Worm (Caenorhabditis elegans): ENCODE results near the gene srr-1.

Gene srr-1

ce11 chrV:13045017-13045416, 8.5 kb downstream of the srr-1 start:
- TF ChIP-seq ceh-13 (GFP tag; optimal IDR thresholded peaks at IDR 0.05), result no peak
- no peak for TF ChIP-seq tra-4 (tag; optimal IDR thresholded peaks at IDR 0.05)
- no peak for TF ChIP-seq tbx-11 (GFP tag; IDR thresholded peaks at IDR 0.05)
- no peak for TF ChIP-seq B0310.2 (tag; optimal IDR thresholded peaks at IDR 0.05)

ce11 chrV:13043832-13044521, 9.6 kb downstream of the srr-1 start:
- TF ChIP-seq scrt-1 (GFP tag; IDR thresholded peaks at IDR 0.05) (no peak), ama-1 (optimal IDR thresholded peaks at IDR 0.05) (no peak)

- TF ChIP-seq ets-7 (tag; optimal IDR thresholded peaks at IDR 0.05) (no peak), ceh-13 (GFP tag; optimal IDR thresholded peaks at IDR 0.05) (no peak), aly-1 (tag; optimal IDR thresholded peaks at IDR 0.05) (no peak), F13C5.2 (tag; optimal IDR thresholded peaks at IDR 0.05) (no peak), scrt-1 (GFP tag; IDR thresholded peaks at IDR 0.05) (no peak), flt-1 (GFP tag; IDR thresholded peaks at IDR 0.05) (no peak), sea-1 (GFP tag; conservative IDR thresholded peaks at IDR 0.05) (no peak), hmg-4 (GFP tag; optimal IDR thresholded peaks at IDR 0.05) (no peak), pes-1 (GFP tag; IDR thresholded peaks at IDR 0.05) (no peak), ceh-36 (tag; optimal IDR thresholded peaks at IDR 0.05) (no peak), tbx-37 (GFP tag; conservative IDR thresholded peaks at IDR 0.05) (no peak), ama-1 (optimal IDR thresholded peaks at IDR 0.05) (no peak)
These were observed 10.3 kb downstream of the srr-1 start, which contains the start of gene lap-2 for ce11 chrV:13043195-13043762. Gene lap-2, plus strand, starts transcription at chrV:13043712.

ce11 chrV:13041666-13042065, 11.9 kb downstream of the srr-1 start, which contains the start of gene scyl-1:
Gene scyl-1, minus strand, starts transcription at chrV:13041721.
- no peak for TF ChIP-seq sea-1 (GFP tag; conservative IDR thresholded peaks at IDR 0.05)
- TF ChIP-seq flt-1 (GFP tag; IDR thresholded peaks at IDR 0.05), result peak; percentile 31; the same call in 1 of the 2 replicates
- no peak for TF ChIP-seq tra-4 (tag; optimal IDR thresholded peaks at IDR 0.05)
- 0 out of 2 replicates have a peak, but pooled peaks have one; percentile 16 for TF ChIP-seq tbx-37 (GFP tag; conservative IDR thresholded peaks at IDR 0.05)
- TF ChIP-seq ceh-36 (tag; optimal IDR thresholded peaks at IDR 0.05), result no peak
- no peak for TF ChIP-seq pes-1 (GFP tag; IDR thresholded peaks at IDR 0.05)
- TF ChIP-seq F13C5.2 (tag; optimal IDR thresholded peaks at IDR 0.05), result peak; percentile 11

DNA sequence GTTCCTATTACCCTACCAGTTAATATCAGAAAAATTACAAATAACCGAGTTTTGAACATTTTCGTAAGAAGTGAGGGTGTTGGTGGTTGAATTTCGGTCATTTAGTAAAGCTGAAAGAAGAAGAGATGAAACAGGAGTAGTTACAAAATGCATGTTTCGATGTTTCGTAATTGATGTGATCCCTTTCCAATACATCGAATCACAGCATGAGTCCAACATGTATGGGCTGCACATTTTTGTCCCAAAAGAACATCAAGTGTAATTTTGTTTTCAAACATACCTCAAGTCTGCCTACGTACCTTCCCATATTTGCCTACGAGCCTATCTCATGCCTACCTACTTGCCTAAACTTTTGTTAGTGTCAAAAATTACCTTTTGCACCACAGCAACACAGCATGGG, 17.1 kb downstream of the srr-1 start, which contains the start of gene W07G4.2:
TSS of gene W07G4.2 (minus strand) at position 101 of the 400 bp plus-strand sequence.
- TF ChIP-seq F13C5.2 (tag; optimal IDR thresholded peaks at IDR 0.05), result no peak
- no peak for TF ChIP-seq scrt-1 (GFP tag; IDR thresholded peaks at IDR 0.05)

DNA sequence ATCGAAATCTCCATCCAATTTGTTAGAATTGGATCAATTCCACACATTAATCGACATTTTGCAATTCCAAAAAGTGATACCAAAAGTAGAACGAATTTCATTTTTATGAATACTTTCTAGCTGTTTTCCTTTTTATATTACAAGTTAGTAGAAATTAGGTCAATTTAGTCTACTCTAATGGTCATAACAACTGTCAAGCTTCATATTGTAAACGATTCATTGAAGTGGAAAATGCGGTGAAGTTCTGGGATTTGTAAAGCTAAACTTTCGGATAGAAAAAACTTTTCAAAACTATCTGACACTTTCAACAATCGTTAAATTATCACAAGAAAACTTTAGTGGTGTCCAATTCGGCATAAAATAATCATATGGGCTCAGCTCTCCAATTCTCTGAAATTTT, 18.9 kb downstream of the srr-1 start, which contains the start of gene W07G4.7:
TSS of gene W07G4.7 (minus strand) at position 101 of the 400 bp plus-strand sequence.
- TF ChIP-seq hmbx-1 (tag; optimal IDR thresholded peaks at IDR 0.05) (no peak), ets-7 (tag; optimal IDR thresholded peaks at IDR 0.05) (no peak), ama-1 (optimal IDR thresholded peaks at IDR 0.05) (no peak), ceh-36 (tag; optimal IDR thresholded peaks at IDR 0.05) (no peak), sea-1 (GFP tag; conservative IDR thresholded peaks at IDR 0.05) (no peak), B0310.2 (tag; optimal IDR thresholded peaks at IDR 0.05) (no peak)

DNA sequence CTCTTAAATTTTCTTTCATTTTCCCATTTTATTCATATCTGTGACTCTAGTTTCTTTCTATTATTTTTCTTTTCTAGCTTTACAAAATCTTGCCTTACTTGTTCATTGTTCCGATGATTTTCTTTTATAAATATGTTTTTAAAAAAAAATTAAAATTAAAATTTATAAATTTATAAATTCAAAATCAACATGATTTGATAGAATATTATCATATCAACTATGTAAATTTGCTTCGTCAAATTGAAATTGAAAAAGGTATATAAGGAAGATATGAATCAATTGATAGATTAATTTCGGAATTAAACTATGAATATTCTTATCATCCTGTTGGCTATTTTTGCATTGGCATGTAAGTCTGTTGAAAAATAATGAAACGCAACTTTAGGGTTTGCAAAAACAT, 20.3 kb downstream of the srr-1 start, which contains the start of gene W07G4.1:
TSS of gene W07G4.1 (plus strand) at position 301 of the 400 bp plus-strand sequence.
- TF ChIP-seq ceh-13 (GFP tag; optimal IDR thresholded peaks at IDR 0.05), result no peak
- TF ChIP-seq sea-1 (GFP tag; conservative IDR thresholded peaks at IDR 0.05), result no peak
- no peak for TF ChIP-seq tbx-11 (GFP tag; IDR thresholded peaks at IDR 0.05)
- no peak for TF ChIP-seq aly-1 (tag; optimal IDR thresholded peaks at IDR 0.05)
- no peak for TF ChIP-seq scrt-1 (GFP tag; IDR thresholded peaks at IDR 0.05)
- TF ChIP-seq ama-1 (optimal IDR thresholded peaks at IDR 0.05), result no peak
- no peak for TF ChIP-seq tra-4 (tag; optimal IDR thresholded peaks at IDR 0.05)
- TF ChIP-seq hmbx-1 (tag; optimal IDR thresholded peaks at IDR 0.05), result no peak
- TF ChIP-seq B0310.2 (tag; optimal IDR thresholded peaks at IDR 0.05), result no peak
- no peak for TF ChIP-seq ets-7 (tag; optimal IDR thresholded peaks at IDR 0.05)
- TF ChIP-seq tbx-37 (GFP tag; conservative IDR thresholded peaks at IDR 0.05), result no peak
- no peak for TF ChIP-seq flt-1 (GFP tag; IDR thresholded peaks at IDR 0.05)
- TF ChIP-seq hmg-4 (GFP tag; optimal IDR thresholded peaks at IDR 0.05), result no peak
- TF ChIP-seq pes-1 (GFP tag; IDR thresholded peaks at IDR 0.05), result no peak
- no peak for TF ChIP-seq F13C5.2 (tag; optimal IDR thresholded peaks at IDR 0.05)
- no peak for TF ChIP-seq hnd-1 (tag; optimal IDR thresholded peaks at IDR 0.05)

- TF ChIP-seq ceh-13 (GFP tag; optimal IDR thresholded peaks at IDR 0.05) (no peak), flt-1 (GFP tag; IDR thresholded peaks at IDR 0.05) (no peak), hmbx-1 (tag; optimal IDR thresholded peaks at IDR 0.05) (no peak), tbx-11 (GFP tag; IDR thresholded peaks at IDR 0.05) (no peak), tra-4 (tag; optimal IDR thresholded peaks at IDR 0.05) (no peak), F13C5.2 (tag; optimal IDR thresholded peaks at IDR 0.05) (no peak), hmg-4 (GFP tag; optimal IDR thresholded peaks at IDR 0.05) (no peak), pes-1 (GFP tag; IDR thresholded peaks at IDR 0.05) (no peak), ceh-36 (tag; optimal IDR thresholded peaks at IDR 0.05) (no peak), B0310.2 (tag; optimal IDR thresholded peaks at IDR 0.05) (no peak), aly-1 (tag; optimal IDR thresholded peaks at IDR 0.05) (no peak), tbx-37 (GFP tag; conservative IDR thresholded peaks at IDR 0.05) (no peak), ama-1 (optimal IDR thresholded peaks at IDR 0.05) (no peak)
These were observed 24.7 kb downstream of the srr-1 start for ce11 chrV:13028871-13029270.

Measured in whole organism, early embryonic.